Worm (Caenorhabditis elegans): ENCODE results near the gene col-40.

DNA sequence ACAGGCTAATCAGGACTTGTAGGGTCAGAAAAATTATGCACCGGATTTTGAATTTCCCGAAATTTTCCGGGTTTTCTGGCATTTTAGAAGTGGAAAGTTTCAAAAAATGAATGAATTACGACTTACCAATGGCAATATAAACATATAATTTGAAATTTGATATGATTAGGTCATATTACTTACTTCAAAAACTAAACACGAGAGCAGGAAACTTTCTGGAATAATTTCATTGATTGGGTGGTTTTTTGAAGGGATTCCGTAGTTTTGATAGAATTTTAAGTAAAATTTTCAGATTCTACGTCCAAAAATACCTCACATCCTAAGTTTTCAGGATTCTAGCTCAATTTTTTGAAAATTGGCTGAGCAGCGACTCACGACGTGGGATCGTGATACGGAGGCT is 31.3 kb downstream of the col-40 start, which contains the start of gene K02E7.11:
- no peak for TF ChIP-seq cog-1 (tag; optimal IDR thresholded peaks at IDR 0.05)
- TF ChIP-seq T22C8.4 (GFP tag; IDR thresholded peaks at IDR 0.05), result no peak
- TF ChIP-seq med-1 (GFP tag; optimal IDR thresholded peaks at IDR 0.05; ENCODE audit: insufficient read depth), result no peak

Data from whole organism, midembryonic.